Worm (Caenorhabditis elegans) whole organism, L1 larva: Measurements from ENCODE around the gene nas-27.

Experiments used
- C04F5.9 ChIP-seq: sonication (generic microtip); optimal IDR thresholded peaks from 2 replicates; lab custom pipeline; 2016; ENCODE audit warnings: missing genetic modification characterization, missing compliant biosample characterization
- F16B12.6 ChIP-seq: fragments of 150-350 bp; optimal IDR thresholded peaks from 2 replicates; lab custom pipeline; 2014; ENCODE audit warnings: missing biosample characterization, missing genetic modification characterization
- Y116A8C.19 ChIP-seq: sonication (generic microtip); optimal IDR thresholded peaks from 2 replicates; lab custom pipeline; 2016; ENCODE audit warnings: missing compliant biosample characterization, missing genetic modification characterization, borderline replicate concordance
- aha-1 ChIP-seq: fragments of 150-350 bp; optimal IDR thresholded peaks from 2 replicates; lab custom pipeline; 2014; ENCODE audit warnings: missing biosample characterization, missing genetic modification characterization
- alr-1 ChIP-seq: fragments of 200-800 bp; sonication (Bioruptor generic); optimal IDR thresholded peaks from 2 replicates; lab custom pipeline; 2018; ENCODE audit warnings: borderline replicate concordance, mild to moderate bottlenecking, missing genetic modification characterization, missing compliant biosample characterization
- ama-1 ChIP-seq: fragments of 150-350 bp; optimal IDR thresholded peaks from 2 replicates; lab custom pipeline; 2014
- blmp-1 ChIP-seq: fragments of 150-350 bp; optimal IDR thresholded peaks from 2 replicates; lab custom pipeline; 2014; ENCODE audit warnings: missing biosample characterization, missing genetic modification characterization
- ceh-88 ChIP-seq: fragments of 200-800 bp; sonication (Bioruptor generic); IDR thresholded peaks from 2 replicates; pipeline ENCODE4 v1.3.6; 2022; ENCODE audit warnings: missing genetic modification characterization, missing compliant biosample characterization
- ceh-90 ChIP-seq: sonication (generic microtip); optimal IDR thresholded peaks from 2 replicates; lab custom pipeline; 2016; ENCODE audit warnings: missing genetic modification characterization, missing compliant biosample characterization
- ces-1 ChIP-seq: fragments of 150-350 bp; optimal IDR thresholded peaks from 2 replicates; lab custom pipeline; 2014; ENCODE audit warnings: missing biosample characterization, missing genetic modification reagents, missing genetic modification characterization
- dsc-1 ChIP-seq: sonication (generic microtip); optimal IDR thresholded peaks from 2 replicates; lab custom pipeline; 2016; ENCODE audit warnings: mild to moderate bottlenecking, missing genetic modification characterization, missing compliant biosample characterization
- efl-1 ChIP-seq, 4 experiments: fragments of 150-350 bp; optimal IDR thresholded peaks in 3 of 4; peaks in 1 of 4; 1 replicate in 1 of 4; 2 replicates in 3 of 4; lab custom pipeline; 2014; ENCODE audit warnings: missing biosample characterization in 2 of 4, missing genetic modification characterization in 2 of 4, missing genetic modification reagents in 2 of 4
- efl-3 ChIP-seq: fragments of 200-800 bp; sonication (Bioruptor generic); optimal IDR thresholded peaks from 2 replicates; lab custom pipeline; 2018; ENCODE audit warnings: mild to moderate bottlenecking, missing genetic modification characterization, missing compliant biosample characterization
- egl-27 ChIP-seq, 2 experiments: fragments of 150-350 bp in 1 of 2; sonication (generic microtip); optimal IDR thresholded peaks; 3 replicates each; lab custom pipeline; 2017 to 2018; ENCODE audit warnings: missing biosample characterization in 2 of 2, missing genetic modification characterization in 2 of 2, missing genetic modification reagents in 2 of 2
- elt-2 ChIP-seq: sonication (generic microtip); optimal IDR thresholded peaks from 2 replicates; lab custom pipeline; 2016; ENCODE audit warnings: missing genetic modification characterization, mild to moderate bottlenecking, inconsistent platforms, missing compliant biosample characterization, missing genetic modification reagents
- elt-3 ChIP-seq, 6 experiments: fragments of 150-350 bp in 1 of 6; sonication (generic microtip); optimal IDR thresholded peaks; 2 replicates each; lab custom pipeline; 2017 to 2018; ENCODE audit warnings: missing biosample characterization in 6 of 6, missing genetic modification characterization in 6 of 6, inconsistent platforms in 1 of 6
- ets-5 ChIP-seq: fragments of 200-800 bp; sonication (Bioruptor generic); IDR thresholded peaks from 2 replicates; pipeline ENCODE4 v1.3.6; 2022; ENCODE audit warnings: missing genetic modification characterization, missing compliant biosample characterization
- fos-1 ChIP-seq: fragments of 150-350 bp; optimal IDR thresholded peaks from 2 replicates; lab custom pipeline; 2014; ENCODE audit warnings: missing biosample characterization, missing genetic modification characterization
- grh-1 ChIP-seq: fragments of 200-800 bp; sonication (Bioruptor generic); IDR thresholded peaks from 2 replicates; pipeline ENCODE4 v1.3.6; 2022; ENCODE audit warnings: missing genetic modification reagents, missing genetic modification characterization, missing compliant biosample characterization
- hlh-17 ChIP-seq: fragments of 200-800 bp; sonication (Bioruptor generic); optimal IDR thresholded peaks from 2 replicates; lab custom pipeline; 2018; ENCODE audit warnings: missing genetic modification characterization, mild to moderate bottlenecking, missing compliant biosample characterization, moderate library complexity, borderline replicate concordance
- hlh-4 ChIP-seq: sonication (generic microtip); optimal IDR thresholded peaks from 2 replicates; lab custom pipeline; 2016; ENCODE audit warnings: mild to moderate bottlenecking, missing genetic modification characterization, missing compliant biosample characterization
- isw-1 ChIP-seq: fragments of 200-800 bp; sonication (Bioruptor generic); IDR thresholded peaks from 2 replicates; pipeline ENCODE4 v1.3.6; 2022; ENCODE audit warnings: missing genetic modification characterization, missing compliant biosample characterization
- lin-14 ChIP-seq: fragments of 200-800 bp; sonication (Bioruptor generic); optimal IDR thresholded peaks from 2 replicates; lab custom pipeline; 2018; ENCODE audit warnings: mild to moderate bottlenecking, missing genetic modification characterization, moderate library complexity, missing compliant biosample characterization
- lin-35 ChIP-seq, 2 experiments: fragments of 150-350 bp; optimal IDR thresholded peaks; 2 replicates each; lab custom pipeline; 2014; ENCODE audit warnings: missing biosample characterization in 2 of 2, missing genetic modification characterization in 2 of 2, missing genetic modification reagents in 2 of 2
- lin-39 ChIP-seq: fragments of 150-350 bp; optimal IDR thresholded peaks from 2 replicates; lab custom pipeline; 2014; ENCODE audit warnings: missing biosample characterization, missing genetic modification reagents, missing genetic modification characterization
- lsy-2 ChIP-seq, 2 experiments: fragments of 150-350 bp; optimal IDR thresholded peaks; 2 replicates each; lab custom pipeline; 2014; ENCODE audit warnings: missing biosample characterization in 2 of 2, missing genetic modification characterization in 2 of 2
- mdl-1 ChIP-seq, 2 experiments: fragments of 150-350 bp; optimal IDR thresholded peaks; 2 replicates each; lab custom pipeline; 2014 to 2017; ENCODE audit warnings: missing biosample characterization in 2 of 2, missing genetic modification characterization in 2 of 2, inconsistent platforms in 1 of 2
- nhr-11 ChIP-seq: fragments of 150-350 bp; optimal IDR thresholded peaks from 2 replicates; lab custom pipeline; 2014; ENCODE audit warnings: missing biosample characterization, missing genetic modification characterization
- nhr-20 ChIP-seq: sonication (generic microtip); optimal IDR thresholded peaks from 2 replicates; lab custom pipeline; 2016; ENCODE audit warnings: mild to moderate bottlenecking, missing genetic modification characterization, missing compliant biosample characterization
- nhr-237 ChIP-seq: fragments of 150-350 bp; optimal IDR thresholded peaks from 2 replicates; lab custom pipeline; 2014; ENCODE audit warnings: missing biosample characterization, missing genetic modification characterization
- nhr-71 ChIP-seq: sonication (generic microtip); optimal IDR thresholded peaks from 2 replicates; lab custom pipeline; 2016; ENCODE audit warnings: mild to moderate bottlenecking, missing genetic modification characterization, moderate library complexity, missing compliant biosample characterization
- nhr-85 ChIP-seq: sonication (generic microtip); peaks from one replicate; lab custom pipeline; 2016; ENCODE audit warnings: missing genetic modification characterization, inconsistent platforms, missing compliant biosample characterization
- nhr-90 ChIP-seq: sonication (generic microtip); optimal IDR thresholded peaks from 2 replicates; lab custom pipeline; 2016; ENCODE audit warnings: mild to moderate bottlenecking, missing genetic modification characterization, missing compliant biosample characterization; ENCODE audit not compliant: poor library complexity
- pax-3 ChIP-seq: fragments of 200-800 bp; sonication (Bioruptor generic); optimal IDR thresholded peaks from 2 replicates; lab custom pipeline; 2018; ENCODE audit warnings: mild to moderate bottlenecking, missing genetic modification characterization, moderate library complexity, missing compliant biosample characterization
- rnt-1 ChIP-seq: sonication (generic microtip); optimal IDR thresholded peaks from 2 replicates; lab custom pipeline; 2016; ENCODE audit warnings: mild to moderate bottlenecking, missing genetic modification characterization, moderate library complexity, missing compliant biosample characterization
- skn-1 ChIP-seq: fragments of 150-350 bp; optimal IDR thresholded peaks from 2 replicates; lab custom pipeline; 2014; ENCODE audit warnings: missing biosample characterization, missing genetic modification characterization
- snpc-4 ChIP-seq: fragments of 150-350 bp; optimal IDR thresholded peaks from 2 replicates; lab custom pipeline; 2014; ENCODE audit warnings: missing biosample characterization, missing genetic modification characterization
- snu-23 ChIP-seq: sonication (generic microtip); optimal IDR thresholded peaks from 2 replicates; lab custom pipeline; 2016; ENCODE audit warnings: missing genetic modification characterization, missing compliant biosample characterization
- sup-37 ChIP-seq: fragments of 200-800 bp; sonication (Bioruptor generic); optimal IDR thresholded peaks from 2 replicates; lab custom pipeline; 2018; ENCODE audit warnings: mild to moderate bottlenecking, missing genetic modification characterization, missing compliant biosample characterization
- swsn-7 ChIP-seq: sonication (generic microtip); optimal IDR thresholded peaks from 2 replicates; lab custom pipeline; 2016; ENCODE audit warnings: missing genetic modification characterization, missing compliant biosample characterization
- tlp-1 ChIP-seq: fragments of 150-350 bp; optimal IDR thresholded peaks from 2 replicates; lab custom pipeline; 2014; ENCODE audit warnings: missing biosample characterization, missing genetic modification characterization
- unc-30 ChIP-seq: sonication (generic microtip); optimal IDR thresholded peaks from 2 replicates; lab custom pipeline; 2017; ENCODE audit warnings: missing biosample characterization, missing genetic modification characterization
- unc-62 ChIP-seq: fragments of 150-350 bp; optimal IDR thresholded peaks from 2 replicates; lab custom pipeline; 2014; ENCODE audit warnings: missing biosample characterization, missing genetic modification reagents, missing genetic modification characterization
- xbp-1 ChIP-seq: sonication (generic microtip); optimal IDR thresholded peaks from 2 replicates; lab custom pipeline; 2016; ENCODE audit warnings: missing genetic modification characterization, missing compliant biosample characterization
- zip-4 ChIP-seq: fragments of 200-800 bp; sonication (Bioruptor generic); optimal IDR thresholded peaks from 2 replicates; lab custom pipeline; 2018; ENCODE audit warnings: mild to moderate bottlenecking, missing genetic modification characterization, moderate library complexity, missing compliant biosample characterization
- ztf-11 ChIP-seq, 2 experiments: sonication (generic microtip); optimal IDR thresholded peaks; 2 replicates each; lab custom pipeline; 2016 to 2017; ENCODE audit warnings: missing genetic modification characterization in 2 of 2, missing biosample characterization in 1 of 2, missing compliant biosample characterization in 1 of 2
- ztf-4 ChIP-seq: fragments of 150-350 bp; optimal IDR thresholded peaks from 2 replicates; lab custom pipeline; 2014; ENCODE audit warnings: missing biosample characterization, missing genetic modification characterization

Gene nas-27

DNA sequence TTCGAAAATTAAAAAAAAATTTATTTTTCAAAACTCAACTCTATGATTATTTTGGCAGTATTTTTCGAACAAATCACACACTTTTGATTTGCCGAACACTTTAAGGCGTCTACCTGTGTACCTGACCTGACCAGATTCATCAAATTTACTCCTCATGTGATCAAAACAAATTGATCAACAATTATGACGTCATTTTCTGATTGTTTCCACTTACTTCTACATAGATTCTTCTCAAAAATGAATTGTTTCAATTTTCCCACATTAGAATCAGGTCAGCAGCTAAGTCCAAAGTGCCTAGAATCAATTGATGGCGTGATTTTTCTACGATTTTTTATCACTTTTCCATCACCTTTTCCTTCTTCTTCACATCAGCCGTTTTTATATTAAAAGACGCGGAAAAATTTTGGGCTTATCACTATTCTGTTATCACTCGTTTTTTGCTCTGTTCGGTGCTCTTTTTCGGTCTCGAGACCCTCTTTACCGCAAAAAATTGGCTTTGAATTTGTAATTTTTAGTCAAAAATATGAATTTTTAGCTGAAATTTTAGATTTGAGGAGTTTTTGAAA lies 35.9 kb downstream of the nas-27 start (continued):
- TF ChIP-seq lin-14 (GFP tag; lab: Kevin White, UChicago) (peak; percentile 11), unc-30 (tag; lab: Kevin White, UChicago) (no peak), F16B12.6 (tag; lab: Kevin White, UChicago) (no peak), tlp-1 (tag; lab: Kevin White, UChicago) (no peak), lsy-2 (tag; optimal IDR thresholded peaks at IDR 0.05; lab: Kevin White, UChicago) (no peak), ztf-11 (tag; optimal IDR thresholded peaks at IDR 0.05; lab: Kevin White, UChicago) (no peak), nhr-20 (peak; percentile 41), ces-1 (GFP tag; lab: Kevin White, UChicago) (no peak), hlh-17 (GFP tag; lab: Kevin White, UChicago) (no peak), nhr-85 (tag; lab: Kevin White, UChicago) (peak; percentile 35), efl-3 (GFP tag; lab: Kevin White, UChicago) (no peak)

DNA sequence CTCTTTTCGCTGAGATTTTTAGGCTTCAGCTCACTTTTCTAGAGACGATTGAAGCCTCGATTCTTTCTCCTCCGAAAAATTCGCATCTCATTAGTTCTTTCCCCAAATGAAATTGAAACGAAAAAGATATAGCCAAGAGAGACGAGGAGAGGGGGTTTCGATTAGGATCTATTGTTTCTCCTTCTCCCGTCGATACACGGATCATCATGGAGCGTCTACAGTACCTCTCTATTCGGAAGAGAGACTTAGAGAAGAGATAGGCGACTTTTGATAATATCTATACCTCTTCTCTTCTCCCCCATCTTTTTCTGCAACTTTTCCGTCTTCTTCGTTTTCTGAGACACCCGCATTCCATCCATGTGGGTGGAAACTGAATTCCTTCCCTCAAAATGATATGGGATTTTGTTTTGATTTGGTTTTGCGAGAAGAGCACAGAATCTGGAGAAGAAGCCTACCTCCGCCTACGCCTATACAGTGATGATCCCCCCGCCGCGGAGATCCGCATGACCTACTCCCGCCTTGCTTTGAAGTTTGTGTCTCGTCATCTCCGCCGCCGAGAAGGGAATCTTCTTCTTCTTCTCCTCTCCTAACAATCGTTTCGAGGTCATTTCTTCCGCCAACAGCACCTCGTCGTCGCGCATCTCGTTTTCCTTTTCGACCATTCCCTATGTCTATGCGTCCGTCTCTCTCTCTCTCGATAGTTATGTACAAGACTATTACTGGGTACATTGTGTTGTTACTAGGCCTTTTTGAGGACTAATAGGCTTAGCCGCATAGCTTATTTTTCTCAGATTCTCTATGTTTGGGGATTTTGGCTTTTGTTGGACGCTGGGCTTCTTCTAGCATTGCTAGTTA lies 37.2 kb downstream of the nas-27 start:
- TF ChIP-seq nhr-90 (tag; lab: Kevin White, UChicago) (peak; percentile 25), ztf-4 (tag; lab: Kevin White, UChicago) (no peak), xbp-1 (no peak), nhr-11 (tag; lab: Kevin White, UChicago) (no peak), pax-3 (no peak), skn-1 (tag; lab: Kevin White, UChicago) (no peak), ceh-90 (no peak), Y116A8C.19 (tag; lab: Kevin White, UChicago) (no peak), swsn-7 (no peak), ets-5 (GFP tag; lab: Robert Waterston, UW) (no peak), mdl-1 (tag; optimal IDR thresholded peaks at IDR 0.05; lab: Kevin White, UChicago) (no peak), isw-1 (GFP tag; lab: Robert Waterston, UW) (no peak), elt-2 (tag; lab: Kevin White, UChicago) (no peak), C04F5.9 (tag; lab: Kevin White, UChicago) (no peak), nhr-237 (no peak), alr-1 (tag; lab: Kevin White, UChicago) (no peak), lin-14 (GFP tag; lab: Kevin White, UChicago) (peak; percentile 10), unc-62 (GFP tag; lab: Kevin White, UChicago) (no peak), F16B12.6 (tag; lab: Kevin White, UChicago) (no peak), blmp-1 (tag; lab: Kevin White, UChicago) (peak; percentile 92), ama-1 (lab: Kevin White, UChicago) (no peak), dsc-1 (tag; lab: Kevin White, UChicago) (no peak), snpc-4 (tag; lab: Kevin White, UChicago) (no peak), fos-1 (no peak), efl-1 (optimal IDR thresholded peaks at IDR 0.05; lab: Kevin White, UChicago) (no peak), efl-1 (GFP tag; optimal IDR thresholded peaks at IDR 0.05 in 1 of 2; lab: Kevin White, UChicago) (peak in 1 of 2 experiments; percentile 56), snu-23 (peak; percentile 2), grh-1 (no peak), rnt-1 (tag; lab: Kevin White, UChicago) (no peak), lin-35 (GFP tag; optimal IDR thresholded peaks at IDR 0.05; lab: Kevin White, UChicago) (peak in 1 of 2 experiments; percentile 14), zip-4 (GFP tag; lab: Kevin White, UChicago) (no peak), lin-39 (tag; lab: Kevin White, UChicago) (no peak), egl-27 (tag; optimal IDR thresholded peaks at IDR 0.05; lab: Kevin White, UChicago) (no peak), lsy-2 (tag; optimal IDR thresholded peaks at IDR 0.05; lab: Kevin White, UChicago) (peak in 1 of 2 experiments; percentile 51), hlh-4 (tag; lab: Kevin White, UChicago) (no peak), aha-1 (tag; lab: Kevin White, UChicago) (no peak), ceh-88 (GFP tag; lab: Robert Waterston, UW) (no peak), nhr-71 (tag; lab: Kevin White, UChicago) (peak; percentile 14), unc-30 (tag; lab: Kevin White, UChicago) (no peak), elt-3 (tag; optimal IDR thresholded peaks at IDR 0.05; lab: Kevin White, UChicago) (peak in 1 of 6 experiments; percentile 25), nhr-85 (tag; lab: Kevin White, UChicago) (peak; percentile 67), sup-37 (GFP tag; lab: Kevin White, UChicago) (no peak)
